Fruit fly (Drosophila melanogaster): ENCODE measurements around the gene Tom.

DNA sequence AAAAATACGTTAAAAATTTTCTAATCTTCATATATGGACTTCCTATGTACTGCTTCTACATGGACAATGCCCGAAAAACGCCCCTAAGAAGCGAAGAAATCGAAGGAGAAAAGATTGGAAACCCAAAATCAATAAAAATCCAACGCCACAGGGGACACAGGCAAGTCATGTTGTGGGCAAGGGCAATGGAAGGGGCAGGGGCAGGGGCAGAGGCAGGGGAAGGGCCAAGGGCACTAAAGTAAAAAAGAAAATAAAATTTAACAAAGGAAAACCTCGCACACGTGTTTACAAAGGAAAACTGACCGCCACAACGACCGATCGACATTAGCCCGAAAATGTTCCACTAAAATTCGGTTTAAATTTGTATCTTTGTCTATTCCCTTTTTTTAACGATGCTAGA lies 6.4 kb upstream of the Tom start:
- TF ChIP-seq CG8478 (optimal IDR thresholded peaks at IDR 0.05) (no peak), CTCF (optimal IDR thresholded peaks at IDR 0.05) (no peak)
